Worm (Caenorhabditis elegans): ENCODE data around the gene cux-7.

cux-7 gene

ce11 chrIII:7499421-7499902, 21.2 kb downstream of the cux-7 start, which contains the start of the genes C07H6.9 and sap-140 (continued):
- TF ChIP-seq zfp-2 (tag; optimal IDR thresholded peaks at IDR 0.05) (no peak), mep-1 (tag; optimal IDR thresholded peaks at IDR 0.05) (peak; percentile 72), ZK337.2 (GFP tag; IDR thresholded peaks at IDR 0.05) (no peak), hif-1 (tag; optimal IDR thresholded peaks at IDR 0.05) (peak in 1 of 2 experiments; percentile 34), duxl-1 (tag; optimal IDR thresholded peaks at IDR 0.05; ENCODE audit: poor library complexity) (peak; percentile 58), ceh-28 (tag; optimal IDR thresholded peaks at IDR 0.05) (no peak), nhr-237 (tag; optimal IDR thresholded peaks at IDR 0.05) (no peak), unc-62 (GFP tag; optimal IDR thresholded peaks at IDR 0.05 in 1 of 2) (no peak), unc-62 (tag; optimal IDR thresholded peaks at IDR 0.05) (no peak), saeg-2 (GFP tag; IDR thresholded peaks at IDR 0.05) (no peak), madf-5 (GFP tag; IDR thresholded peaks at IDR 0.05) (no peak), F26F4.8 (GFP tag; conservative IDR thresholded peaks at IDR 0.05) (no peak), F44E2.7 (GFP tag; IDR thresholded peaks at IDR 0.05) (no peak), hmg-1.1 (GFP tag; IDR thresholded peaks at IDR 0.05) (peak; percentile 56; the same call in 1 of the 2 replicates), egl-27 (tag; optimal IDR thresholded peaks at IDR 0.05) (no peak), mdt-29 (GFP tag; IDR thresholded peaks at IDR 0.05) (no peak), gei-8 (GFP tag; optimal IDR thresholded peaks at IDR 0.05) (no peak), T26A8.4 (GFP tag; IDR thresholded peaks at IDR 0.05) (peak; percentile 61), nhr-6 (tag; optimal IDR thresholded peaks at IDR 0.05) (peak; percentile 66), mxl-2 (GFP tag; conservative IDR thresholded peaks at IDR 0.05) (no peak), dmd-8 (GFP tag; IDR thresholded peaks at IDR 0.05) (no peak), ceh-62 (tag; optimal IDR thresholded peaks at IDR 0.05) (no peak), zip-11 (GFP tag; IDR thresholded peaks at IDR 0.05) (no peak), D1046.2 (GFP tag; IDR thresholded peaks at IDR 0.05) (no peak), snpc-4 (tag; optimal IDR thresholded peaks at IDR 0.05) (no peak), Y48G9A.11 (GFP tag; IDR thresholded peaks at IDR 0.05) (no peak), ztf-11 (tag; optimal IDR thresholded peaks at IDR 0.05) (no peak), ctbp-1 (GFP tag; IDR thresholded peaks at IDR 0.05) (no peak), pqm-1 (tag; optimal IDR thresholded peaks at IDR 0.05) (no peak), snpc-1.2 (GFP tag; IDR thresholded peaks at IDR 0.05) (no peak), T20F7.1 (GFP tag; optimal IDR thresholded peaks at IDR 0.05) (peak; percentile 61), nhr-41 (GFP tag; IDR thresholded peaks at IDR 0.05) (no peak), tra-1 (GFP tag; IDR thresholded peaks at IDR 0.05) (no peak), jun-1 (tag; optimal IDR thresholded peaks at IDR 0.05) (no peak), lin-29 (GFP tag; IDR thresholded peaks at IDR 0.05) (no peak), F37D6.2 (tag; optimal IDR thresholded peaks at IDR 0.05) (peak; percentile 56), lim-7 (GFP tag; IDR thresholded peaks at IDR 0.05) (no peak), nhr-102 (tag; optimal IDR thresholded peaks at IDR 0.05) (peak; percentile 66), dmd-9 (GFP tag; IDR thresholded peaks at IDR 0.05) (no peak), mes-2 (tag; optimal IDR thresholded peaks at IDR 0.05; ENCODE audit: poor library complexity, severe bottlenecking) (peak; percentile 90), mdl-1 (tag; optimal IDR thresholded peaks at IDR 0.05) (no peak), sdz-12 (GFP tag; optimal IDR thresholded peaks at IDR 0.05) (no peak), daf-19 (GFP tag; conservative IDR thresholded peaks at IDR 0.05) (no peak), nhr-11 (tag; optimal IDR thresholded peaks at IDR 0.05) (no peak), arid-1 (GFP tag; conservative IDR thresholded peaks at IDR 0.05) (0 out of 2 replicates have a peak, but pooled peaks have one; percentile 36), egl-43 (GFP tag; IDR thresholded peaks at IDR 0.05) (no peak), dmd-6 (GFP tag; IDR thresholded peaks at IDR 0.05) (peak; percentile 53), zfp-3 (GFP tag; conservative IDR thresholded peaks at IDR 0.05) (0 out of 2 replicates have a peak, but pooled peaks have one; percentile 26), spr-1 (tag; optimal IDR thresholded peaks at IDR 0.05) (peak; percentile 25), ztf-7 (tag; optimal IDR thresholded peaks at IDR 0.05) (peak; percentile 48), lin-38 (GFP tag; IDR thresholded peaks at IDR 0.05) (peak; percentile 74), F10B5.3 (tag; optimal IDR thresholded peaks at IDR 0.05) (peak; percentile 54)

Data from whole organism, L4 larva.